Worm (Caenorhabditis elegans): ENCODE measurements around the gene slc-36.1.

Gene slc-36.1

ce11 chrIII:13359256-13359655 lies 52.0 kb downstream of the slc-36.1 start, which contains the start of gene F53A2.9:
F53A2.9 (minus strand) TSS chrIII:13359356.
- TF ChIP-seq W03F9.2 (tag; optimal IDR thresholded peaks at IDR 0.05) (no peak), him-1 (tag; optimal IDR thresholded peaks at IDR 0.05) (no peak), dao-5 (tag; optimal IDR thresholded peaks at IDR 0.05) (no peak)

ce11 chrIII:13359847-13360246 lies 52.5 kb downstream of the slc-36.1 start:
- TF ChIP-seq dao-5 (tag; optimal IDR thresholded peaks at IDR 0.05) (no peak), W03F9.2 (tag; optimal IDR thresholded peaks at IDR 0.05) (peak; percentile 28), him-1 (tag; optimal IDR thresholded peaks at IDR 0.05) (no peak)

Data from whole organism, L4/young adult.